Worm (Caenorhabditis elegans) whole organism, mixed stage, embryonic: ENCODE data around the gene bmy-1.
A peak's percentile ranks its signal among the peaks of the same experiment; 100 is the strongest.

Experiments
- M03D4.4 ChIP-seq: sonication (generic microtip); optimal IDR thresholded peaks from 2 replicates; lab custom pipeline; 2017; ENCODE audit warnings: mild to moderate bottlenecking, missing genetic modification characterization, missing compliant biosample characterization
- bed-3 ChIP-seq: fragments of 200-800 bp; sonication (Bioruptor generic); optimal IDR thresholded peaks from 3 replicates; lab custom pipeline; 2018; ENCODE audit warnings: mild to moderate bottlenecking, missing genetic modification characterization, moderate library complexity, missing compliant biosample characterization
- blmp-1 ChIP-seq: fragments of 150-350 bp; optimal IDR thresholded peaks from 2 replicates; lab custom pipeline; 2014; ENCODE audit warnings: missing biosample characterization, missing genetic modification characterization
- ceh-39 ChIP-seq: fragments of 150-350 bp; optimal IDR thresholded peaks from 2 replicates; lab custom pipeline; 2014; ENCODE audit warnings: missing biosample characterization, missing genetic modification characterization
- ceh-43 ChIP-seq: fragments of 200-800 bp; sonication (Bioruptor generic); optimal IDR thresholded peaks from 2 replicates; lab custom pipeline; 2018; ENCODE audit warnings: mild to moderate bottlenecking, missing genetic modification characterization, moderate library complexity, missing compliant biosample characterization
- ceh-83 ChIP-seq: fragments of 200-800 bp; sonication (Bioruptor generic); optimal IDR thresholded peaks from 2 replicates; lab custom pipeline; 2018; ENCODE audit warnings: mild to moderate bottlenecking, missing genetic modification characterization, missing compliant biosample characterization
- ces-1 ChIP-seq: fragments of 150-350 bp; optimal IDR thresholded peaks from 2 replicates; lab custom pipeline; 2014; ENCODE audit warnings: missing biosample characterization, missing genetic modification reagents, missing genetic modification characterization
- cnd-1 ChIP-seq: fragments of 200-800 bp; sonication (Bioruptor generic); optimal IDR thresholded peaks from 2 replicates; lab custom pipeline; 2018; ENCODE audit warnings: mild to moderate bottlenecking, missing genetic modification characterization, missing compliant biosample characterization
- drap-1 ChIP-seq: fragments of 200-800 bp; sonication (Bioruptor generic); optimal IDR thresholded peaks from 3 replicates; lab custom pipeline; 2018; ENCODE audit warnings: mild to moderate bottlenecking, missing genetic modification characterization, missing compliant biosample characterization
- elt-1 ChIP-seq: sonication (generic microtip); optimal IDR thresholded peaks from 2 replicates; lab custom pipeline; 2017; ENCODE audit warnings: missing genetic modification characterization, mild to moderate bottlenecking, missing compliant biosample characterization, antibody characterized with exemption, moderate library complexity, borderline replicate concordance; ENCODE audit not compliant: insufficient read depth
- elt-3 ChIP-seq: fragments of 150-350 bp; optimal IDR thresholded peaks from 2 replicates; lab custom pipeline; 2014; ENCODE audit warnings: missing biosample characterization, missing genetic modification characterization
- flh-1 ChIP-seq: fragments of 200-800 bp; sonication (Bioruptor generic); optimal IDR thresholded peaks from 2 replicates; lab custom pipeline; 2018; ENCODE audit warnings: mild to moderate bottlenecking, missing genetic modification characterization, moderate library complexity, missing compliant biosample characterization
- ham-2 ChIP-seq: fragments of 200-800 bp; sonication (Bioruptor generic); optimal IDR thresholded peaks from 2 replicates; lab custom pipeline; 2018; ENCODE audit warnings: mild to moderate bottlenecking, missing genetic modification characterization, missing compliant biosample characterization
- hlh-1 ChIP-seq: fragments of 150-350 bp; optimal IDR thresholded peaks from 2 replicates; lab custom pipeline; 2014; ENCODE audit warnings: missing biosample characterization, missing genetic modification reagents, missing genetic modification characterization
- lin-13 ChIP-seq: fragments of 150-350 bp; optimal IDR thresholded peaks from 2 replicates; lab custom pipeline; 2014; ENCODE audit warnings: missing biosample characterization, missing genetic modification characterization
- lin-32 ChIP-seq: fragments of 200-800 bp; sonication (Bioruptor generic); optimal IDR thresholded peaks from 2 replicates; lab custom pipeline; 2018; ENCODE audit warnings: mild to moderate bottlenecking, missing genetic modification characterization, missing compliant biosample characterization
- lsy-2 ChIP-seq: fragments of 150-350 bp; optimal IDR thresholded peaks from 2 replicates; lab custom pipeline; 2014; ENCODE audit warnings: missing biosample characterization, missing genetic modification characterization
- mab-5 ChIP-seq: fragments of 150-350 bp; optimal IDR thresholded peaks from 2 replicates; lab custom pipeline; 2014; ENCODE audit warnings: missing biosample characterization, missing genetic modification characterization
- mep-1 ChIP-seq: fragments of 150-350 bp; optimal IDR thresholded peaks from 2 replicates; lab custom pipeline; 2017; ENCODE audit warnings: missing biosample characterization, missing genetic modification reagents, missing genetic modification characterization, inconsistent platforms
- mls-2 ChIP-seq: sonication (generic microtip); optimal IDR thresholded peaks from 2 replicates; lab custom pipeline; 2016; ENCODE audit warnings: mild to moderate bottlenecking, missing genetic modification characterization, moderate library complexity, missing compliant biosample characterization
- nhr-12 ChIP-seq: fragments of 150-350 bp; optimal IDR thresholded peaks from 2 replicates; lab custom pipeline; 2014; ENCODE audit warnings: missing biosample characterization, missing genetic modification characterization
- nhr-2 ChIP-seq: fragments of 150-350 bp; optimal IDR thresholded peaks from 2 replicates; lab custom pipeline; 2014; ENCODE audit warnings: missing biosample characterization, missing genetic modification characterization
- nhr-237 ChIP-seq: fragments of 150-350 bp; optimal IDR thresholded peaks from 2 replicates; lab custom pipeline; 2014; ENCODE audit warnings: missing biosample characterization, missing genetic modification characterization
- nhr-28 ChIP-seq: fragments of 150-350 bp; optimal IDR thresholded peaks from 2 replicates; lab custom pipeline; 2014; ENCODE audit warnings: missing biosample characterization, missing genetic modification characterization
- nhr-76 ChIP-seq: sonication (generic microtip); optimal IDR thresholded peaks from 2 replicates; lab custom pipeline; 2017; ENCODE audit warnings: missing biosample characterization, missing genetic modification characterization
- pha-4 ChIP-seq: fragments of 150-350 bp; optimal IDR thresholded peaks from 2 replicates; lab custom pipeline; 2018; ENCODE audit warnings: missing biosample characterization, missing genetic modification reagents, missing genetic modification characterization
- sem-2 ChIP-seq: fragments of 200-800 bp; sonication (Bioruptor generic); optimal IDR thresholded peaks from 2 replicates; lab custom pipeline; 2018; ENCODE audit warnings: mild to moderate bottlenecking, missing genetic modification characterization, missing compliant biosample characterization
- snpc-4 ChIP-seq: fragments of 150-350 bp; optimal IDR thresholded peaks from 2 replicates; lab custom pipeline; 2014; ENCODE audit warnings: missing biosample characterization, missing genetic modification characterization
- sptf-1 ChIP-seq: sonication (generic microtip); optimal IDR thresholded peaks from 2 replicates; lab custom pipeline; 2017; ENCODE audit warnings: mild to moderate bottlenecking, missing genetic modification characterization, moderate library complexity, missing compliant biosample characterization
- tbx-8 ChIP-seq: fragments of 200-800 bp; sonication (Bioruptor generic); optimal IDR thresholded peaks from 2 replicates; lab custom pipeline; 2018; ENCODE audit warnings: mild to moderate bottlenecking, missing genetic modification characterization, moderate library complexity, missing compliant biosample characterization
- unc-120 ChIP-seq: sonication (generic microtip); optimal IDR thresholded peaks from 2 replicates; lab custom pipeline; 2017; ENCODE audit warnings: missing genetic modification characterization, missing compliant biosample characterization; ENCODE audit not compliant: poor library complexity, severe bottlenecking
- unc-39 ChIP-seq: fragments of 150-350 bp; optimal IDR thresholded peaks from 2 replicates; lab custom pipeline; 2014; ENCODE audit warnings: missing biosample characterization, missing genetic modification characterization
- unc-62 ChIP-seq: fragments of 150-350 bp; optimal IDR thresholded peaks from 2 replicates; lab custom pipeline; 2014; ENCODE audit warnings: missing biosample characterization, missing genetic modification reagents, missing genetic modification characterization
- zip-8 ChIP-seq: fragments of 150-350 bp; optimal IDR thresholded peaks from 2 replicates; lab custom pipeline; 2014; ENCODE audit warnings: missing biosample characterization, missing genetic modification characterization
- ztf-11 ChIP-seq: fragments of 150-350 bp; optimal IDR thresholded peaks from 2 replicates; lab custom pipeline; 2014; ENCODE audit warnings: missing biosample characterization, missing genetic modification characterization

Gene bmy-1

ce11 chrII:5311746-5312145, 46.7 kb upstream of the bmy-1 start, which contains the start of gene gcy-12:
gcy-12 (plus strand) TSS chrII:5312046.
- TF ChIP-seq elt-3 (tag; lab: Kevin White, UChicago), result no peak
- TF ChIP-seq nhr-2, result no peak
- no peak for TF ChIP-seq ces-1 (GFP tag; lab: Kevin White, UChicago)
- TF ChIP-seq nhr-237 (tag; lab: Kevin White, UChicago), result no peak
- no peak for TF ChIP-seq nhr-28 (tag; lab: Kevin White, UChicago)

DNA sequence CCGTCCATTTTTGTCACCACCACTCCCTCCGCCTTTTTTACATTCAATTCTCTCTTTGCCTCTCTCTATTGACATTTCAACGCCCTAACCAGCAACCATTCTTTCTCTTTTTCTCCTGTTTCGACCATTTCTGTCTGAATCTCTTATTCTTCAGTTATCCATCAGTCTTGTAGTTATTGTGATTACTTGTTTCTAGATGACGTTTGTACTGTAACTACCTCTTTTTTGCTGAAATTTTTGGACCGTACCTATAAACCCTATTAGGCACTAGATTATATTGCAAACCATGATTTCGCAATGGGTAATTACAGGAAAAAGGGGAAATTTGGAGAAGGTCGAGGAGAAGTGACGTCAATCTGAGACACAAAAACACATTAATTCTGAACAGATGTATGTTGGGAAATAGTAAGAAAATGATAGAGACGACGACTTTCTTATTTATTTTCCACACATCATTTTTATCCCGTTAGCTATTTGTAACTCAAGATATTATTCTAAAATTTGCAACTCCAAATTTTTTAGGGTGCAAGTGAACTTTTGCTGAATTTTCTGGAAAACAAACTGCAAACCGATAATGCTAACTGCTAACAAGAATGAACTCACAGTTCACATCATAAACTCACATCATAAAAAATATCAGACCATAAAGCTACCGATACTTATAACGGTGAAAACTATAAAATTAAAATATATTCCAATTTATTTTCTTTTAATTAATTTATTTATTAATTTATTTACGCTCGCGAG, 38.1 kb upstream of the bmy-1 start:
- peak; percentile 6 for TF ChIP-seq pha-4 (tag; lab: Kevin White, UChicago)
- TF ChIP-seq nhr-12 (tag; lab: Kevin White, UChicago), result no peak

DNA sequence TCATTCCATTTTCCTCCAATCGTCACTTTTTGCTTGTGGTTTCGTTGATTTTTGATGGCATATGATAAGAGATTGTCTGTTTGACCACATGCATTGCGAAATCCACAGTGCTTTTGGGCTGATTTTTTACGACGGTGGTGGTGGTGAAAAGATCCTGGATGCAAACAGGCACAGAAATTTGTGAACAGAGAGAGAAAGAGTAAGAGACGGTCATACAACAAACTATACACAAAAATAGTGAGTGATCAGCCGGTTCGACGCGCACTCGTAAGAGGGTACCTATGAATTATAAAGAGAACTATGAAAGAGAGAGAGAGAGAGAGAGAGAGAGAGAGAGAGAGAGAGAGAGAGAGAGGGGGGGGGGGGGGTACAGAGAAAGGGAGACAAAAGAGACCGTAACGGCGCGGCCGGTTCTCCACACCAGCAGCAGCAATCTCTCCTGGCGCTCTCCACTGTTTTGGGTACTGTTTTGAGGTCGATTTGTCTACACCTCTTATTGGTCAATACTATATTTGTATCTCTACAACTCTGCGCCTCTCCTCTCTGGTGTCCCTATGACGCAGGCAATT, 36.7 kb upstream of the bmy-1 start:
- no peak for TF ChIP-seq blmp-1 (tag; lab: Kevin White, UChicago)
- no peak for TF ChIP-seq ceh-39
- no peak for TF ChIP-seq snpc-4 (tag; lab: Kevin White, UChicago)
- no peak for TF ChIP-seq unc-62
- peak; percentile 11 for TF ChIP-seq ham-2
- TF ChIP-seq unc-39 (tag; lab: Kevin White, UChicago), result no peak
- no peak for TF ChIP-seq nhr-12 (tag; lab: Kevin White, UChicago)
- TF ChIP-seq nhr-28 (tag; lab: Kevin White, UChicago), result no peak
- no peak for TF ChIP-seq zip-8
- peak; percentile 16 for TF ChIP-seq ceh-43 (GFP tag; lab: Kevin White, UChicago)
- no peak for TF ChIP-seq lin-13 (tag; lab: Kevin White, UChicago)
- TF ChIP-seq hlh-1 (tag; lab: Kevin White, UChicago), result no peak
- no peak for TF ChIP-seq flh-1 (GFP tag; lab: Kevin White, UChicago)
- TF ChIP-seq elt-3 (tag; lab: Kevin White, UChicago), result peak; percentile 70
- TF ChIP-seq cnd-1 (tag; lab: Kevin White, UChicago), result no peak
- TF ChIP-seq lsy-2 (tag; lab: Kevin White, UChicago), result no peak
- peak; percentile 27 for TF ChIP-seq nhr-237 (tag; lab: Kevin White, UChicago)
- TF ChIP-seq bed-3, result no peak
- no peak for TF ChIP-seq nhr-2
- TF ChIP-seq unc-120, result no peak
- no peak for TF ChIP-seq mep-1 (tag; lab: Kevin White, UChicago)
- TF ChIP-seq lin-32, result no peak
- TF ChIP-seq mab-5, result no peak
- TF ChIP-seq sptf-1 (tag; lab: Kevin White, UChicago), result peak; percentile 10
- TF ChIP-seq pha-4 (tag; lab: Kevin White, UChicago), result peak; percentile 23
- no peak for TF ChIP-seq ztf-11 (tag; lab: Kevin White, UChicago)
- TF ChIP-seq elt-1 (tag; lab: Kevin White, UChicago), result no peak
- peak; percentile 61 for TF ChIP-seq mls-2
- peak; percentile 51 for TF ChIP-seq drap-1 (GFP tag; lab: Kevin White, UChicago)
- TF ChIP-seq ceh-83 (GFP tag; lab: Kevin White, UChicago), result no peak
- TF ChIP-seq tbx-8 (GFP tag; lab: Kevin White, UChicago), result no peak
- TF ChIP-seq sem-2, result no peak
- TF ChIP-seq M03D4.4 (tag; lab: Kevin White, UChicago), result no peak
- TF ChIP-seq nhr-76 (tag; lab: Kevin White, UChicago), result no peak
- TF ChIP-seq ces-1 (GFP tag; lab: Kevin White, UChicago), result no peak
